Fruit fly (Drosophila melanogaster) whole organism, adult: Measurements from ENCODE around the gene HDAC11.

Experiments
- CG11617 ChIP-seq: fragments of 200-800 bp; sonication (Bioruptor generic); optimal IDR thresholded peaks from 2 replicates; lab custom pipeline; 2017; ENCODE audit warnings: mild to moderate bottlenecking, missing biosample characterization, missing genetic modification reagents, missing genetic modification characterization
- CG12768 ChIP-seq: fragments of 200-800 bp; sonication (Bioruptor generic); optimal IDR thresholded peaks from 2 replicates; lab custom pipeline; 2017; ENCODE audit warnings: missing biosample characterization, missing genetic modification characterization, mild to moderate bottlenecking, moderate library complexity, missing genetic modification reagents
- CG14711 ChIP-seq: fragments of 200-800 bp; sonication (Bioruptor generic); optimal IDR thresholded peaks from 2 replicates; lab custom pipeline; 2018; ENCODE audit warnings: missing biosample characterization, mild to moderate bottlenecking, missing genetic modification characterization, moderate library complexity
- CG1620 ChIP-seq: fragments of 200-800 bp; sonication (Bioruptor generic); optimal IDR thresholded peaks from 2 replicates; lab custom pipeline; 2016; ENCODE audit warnings: missing biosample characterization, missing genetic modification characterization
- CG33017 ChIP-seq: fragments of 200-800 bp; sonication (Bioruptor generic); optimal IDR thresholded peaks from 2 replicates; lab custom pipeline; 2018; ENCODE audit warnings: missing biosample characterization, mild to moderate bottlenecking, missing genetic modification characterization, moderate library complexity
- CG5204 ChIP-seq: fragments of 200-800 bp; sonication (Bioruptor generic); optimal IDR thresholded peaks from 2 replicates; lab custom pipeline; 2016; ENCODE audit warnings: missing biosample characterization, missing genetic modification characterization
- CG7045 ChIP-seq: fragments of 200-800 bp; sonication (Bioruptor generic); optimal IDR thresholded peaks from 2 replicates; lab custom pipeline; 2017; ENCODE audit warnings: missing biosample characterization, mild to moderate bottlenecking, missing genetic modification characterization
- CG7101 ChIP-seq: fragments of 200-800 bp; sonication (Bioruptor generic); optimal IDR thresholded peaks from 2 replicates; lab custom pipeline; 2018; ENCODE audit warnings: missing biosample characterization, mild to moderate bottlenecking, missing genetic modification characterization, moderate library complexity
- Clk ChIP-seq: fragments of 200-800 bp; sonication (Bioruptor generic); optimal IDR thresholded peaks from 2 replicates; lab custom pipeline; 2017; ENCODE audit warnings: missing biosample characterization, missing genetic modification characterization
- Crg-1 ChIP-seq: fragments of 200-800 bp; sonication (Bioruptor generic); optimal IDR thresholded peaks from 2 replicates; lab custom pipeline; 2016; ENCODE audit warnings: missing biosample characterization, missing genetic modification characterization
- Hr96 ChIP-seq: fragments of 200-800 bp; sonication (Bioruptor generic); optimal IDR thresholded peaks from 2 replicates; lab custom pipeline; 2016; ENCODE audit warnings: missing biosample characterization, missing genetic modification characterization
- Mnt ChIP-seq: fragments of 200-800 bp; sonication (Bioruptor generic); optimal IDR thresholded peaks from 2 replicates; lab custom pipeline; 2016; ENCODE audit warnings: missing biosample characterization, mild to moderate bottlenecking, missing genetic modification characterization
- bab1 ChIP-seq: fragments of 200-800 bp; sonication (Bioruptor generic); optimal IDR thresholded peaks from 3 replicates; lab custom pipeline; 2019; ENCODE audit warnings: missing biosample characterization, mild to moderate bottlenecking, missing genetic modification characterization, moderate library complexity
- cic ChIP-seq: fragments of 200-800 bp; sonication (Bioruptor generic); optimal IDR thresholded peaks from 2 replicates; lab custom pipeline; 2017; ENCODE audit warnings: missing biosample characterization, mild to moderate bottlenecking, missing genetic modification characterization, moderate library complexity
- cnc ChIP-seq, 2 experiments: fragments of >200 bp; optimal IDR thresholded peaks; 2 replicates each; lab custom pipeline; 2017
- kay ChIP-seq: fragments of 200-800 bp; sonication (Bioruptor generic); peaks from one replicate; lab custom pipeline; 2016; ENCODE audit warnings: missing biosample characterization, missing genetic modification characterization, borderline replicate concordance
- ovo ChIP-seq: fragments of 200-800 bp; sonication (Bioruptor generic); optimal IDR thresholded peaks from 2 replicates; lab custom pipeline; 2016; ENCODE audit warnings: missing biosample characterization, missing genetic modification characterization
- pad ChIP-seq: fragments of 200-800 bp; sonication (Bioruptor generic); optimal IDR thresholded peaks from 3 replicates; lab custom pipeline; 2017; ENCODE audit warnings: missing biosample characterization, missing genetic modification characterization, mild to moderate bottlenecking, moderate library complexity, missing genetic modification reagents
- tj ChIP-seq: fragments of 200-800 bp; sonication (Bioruptor generic); optimal IDR thresholded peaks from 3 replicates; lab custom pipeline; 2017; ENCODE audit warnings: missing biosample characterization, mild to moderate bottlenecking, missing genetic modification characterization, moderate library complexity
- toe ChIP-seq: fragments of 200-800 bp; sonication (Bioruptor generic); optimal IDR thresholded peaks from 2 replicates; lab custom pipeline; 2016; ENCODE audit warnings: missing biosample characterization, missing genetic modification characterization

HDAC11 gene

DNA sequence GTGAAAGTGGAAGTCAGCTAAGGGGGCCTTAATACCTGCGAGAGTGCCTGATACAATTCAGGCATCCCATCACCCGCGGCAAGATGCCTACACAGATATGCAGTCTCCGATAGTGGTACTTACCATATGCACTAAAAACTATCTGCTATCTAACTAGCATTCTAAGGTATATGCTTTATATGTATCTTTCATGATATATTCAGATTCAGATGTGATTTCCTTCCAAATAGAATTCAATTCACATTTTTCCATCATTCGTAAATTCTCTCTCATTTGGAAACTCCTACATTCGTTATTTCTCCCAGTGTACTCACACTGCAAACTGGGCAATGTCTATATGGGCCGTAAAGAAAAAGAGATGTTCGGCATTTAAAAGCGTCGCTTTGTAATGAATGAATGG is 30.4 kb upstream of the HDAC11 start:
- no peak for TF ChIP-seq cnc (optimal IDR thresholded peaks at IDR 0.05; lab: Kevin White, UChicago)
- no peak for TF ChIP-seq Mnt (GFP tag; lab: Kevin White, UChicago)
- no peak for TF ChIP-seq pad (GFP tag; lab: Kevin White, UChicago)
- no peak for TF ChIP-seq CG7101 (tag; lab: Kevin White, UChicago)
- TF ChIP-seq CG11617 = no peak
- TF ChIP-seq Clk (GFP tag; lab: Kevin White, UChicago) = no peak
- no peak for TF ChIP-seq tj
- no peak for TF ChIP-seq kay (GFP tag; lab: Kevin White, UChicago)
- no peak for TF ChIP-seq CG14711
- no peak for TF ChIP-seq bab1 (GFP tag; lab: Kevin White, UChicago)
- no peak for TF ChIP-seq CG7045 (GFP tag; lab: Kevin White, UChicago)
- no peak for TF ChIP-seq Crg-1
- TF ChIP-seq CG33017 (tag; lab: Kevin White, UChicago) = no peak
- no peak for TF ChIP-seq toe (GFP tag; lab: Kevin White, UChicago)
- TF ChIP-seq Hr96 (GFP tag; lab: Kevin White, UChicago) = no peak

DNA sequence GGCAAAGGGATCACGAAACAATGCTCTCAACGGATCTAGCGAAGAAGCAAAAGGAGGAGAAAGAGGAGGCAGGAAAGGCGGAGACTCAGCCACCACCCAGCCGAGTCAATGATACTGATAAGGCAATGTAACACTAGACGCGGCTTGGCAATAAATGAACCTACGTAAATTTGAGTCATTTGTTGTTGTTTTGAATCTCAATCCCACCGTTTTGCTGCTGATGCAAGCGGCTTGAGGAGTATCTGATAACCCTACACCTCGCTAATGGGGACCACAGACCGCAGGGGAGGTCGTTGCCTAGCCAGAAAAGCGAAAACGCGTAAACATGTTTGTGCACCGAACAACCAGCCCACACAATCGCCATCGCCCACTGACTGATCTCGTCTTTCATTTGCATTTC is 22.6 kb upstream of the HDAC11 start:
- TF ChIP-seq ovo (GFP tag; lab: Kevin White, UChicago) = no peak
- TF ChIP-seq tj = peak; percentile 90

DNA sequence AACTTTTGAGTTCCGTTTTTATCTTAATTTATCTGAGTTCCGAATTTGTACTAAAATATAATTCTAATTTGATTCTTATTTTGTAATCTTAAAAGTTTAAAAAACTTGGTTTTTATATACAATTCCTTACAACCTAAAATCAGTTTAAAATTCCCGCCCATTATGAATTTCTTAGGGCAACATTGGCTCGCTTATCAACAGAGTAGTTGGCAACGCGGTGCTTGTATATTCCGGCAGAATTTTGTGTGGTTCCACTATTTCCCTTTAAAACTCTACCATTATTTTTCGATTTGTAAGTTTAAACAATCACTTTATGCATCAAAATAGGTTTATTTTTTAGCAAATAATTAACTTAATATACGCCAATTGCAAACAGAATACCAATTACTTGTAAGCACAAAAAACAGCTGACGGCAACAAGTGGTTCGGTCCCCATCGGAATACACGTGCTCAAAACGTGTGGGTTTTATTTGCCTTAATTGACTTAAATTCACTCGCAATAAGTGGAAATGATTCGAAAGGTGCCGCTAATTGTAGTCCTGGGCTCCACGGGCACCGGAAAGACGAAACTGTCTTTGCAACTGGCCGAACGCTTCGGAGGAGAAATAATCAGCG is 20.9 kb upstream of the HDAC11 start, which contains the start of the genes CG11089 and CG31381:
Gene CG11089 (plus strand): TSS at position 203 of the 615 bp plus-strand sequence.
Gene CG31381 (plus strand): TSS at position 203 of the 615 bp plus-strand sequence.
- no peak for TF ChIP-seq CG12768 (GFP tag; lab: Kevin White, UChicago)
- no peak for TF ChIP-seq cic (GFP tag; lab: Kevin White, UChicago)
- peak; percentile 46 for TF ChIP-seq tj
- TF ChIP-seq Mnt (GFP tag; lab: Kevin White, UChicago) = peak; percentile 80
- TF ChIP-seq ovo (GFP tag; lab: Kevin White, UChicago) = no peak
- TF ChIP-seq CG14711 = no peak

DNA sequence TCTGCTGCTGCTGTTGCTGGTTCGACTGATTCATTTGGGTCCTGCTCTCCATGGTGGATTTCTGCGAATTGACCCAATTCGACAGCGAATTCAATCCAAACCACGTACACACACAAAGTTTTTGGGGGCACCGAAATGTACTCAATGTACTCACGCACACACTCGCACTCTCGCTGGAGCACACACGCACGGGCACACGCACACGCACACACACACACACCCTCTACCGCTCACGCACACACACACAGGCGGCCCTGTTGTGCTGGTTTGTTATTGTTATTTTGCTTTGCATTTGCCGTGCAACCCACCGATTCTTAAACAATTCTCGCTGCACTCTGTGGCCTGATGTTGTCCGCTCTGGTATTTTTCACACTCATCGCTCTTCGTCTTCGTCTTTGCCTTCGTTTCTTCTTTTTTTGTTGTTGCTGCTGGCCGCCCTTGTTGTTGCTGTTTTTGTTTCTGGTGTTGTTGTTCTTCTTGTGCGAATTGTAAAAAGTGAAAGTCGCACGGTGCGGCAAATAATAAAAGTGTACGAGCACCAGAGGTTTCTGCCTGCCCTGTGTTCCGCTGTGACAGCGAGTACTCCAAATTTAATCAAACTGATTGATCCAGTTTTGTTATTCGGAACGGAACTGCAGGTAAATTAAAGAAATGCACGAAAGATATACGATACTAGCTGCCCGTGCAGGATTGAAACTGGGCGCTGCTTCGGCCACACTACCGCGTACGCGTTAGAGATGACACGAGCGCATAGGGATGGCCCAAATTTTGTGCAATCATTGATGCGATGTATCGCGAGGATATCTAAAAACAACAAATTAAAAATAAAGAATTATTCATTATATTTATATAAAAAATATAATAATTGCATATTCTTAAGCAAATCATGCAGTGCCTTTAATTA is 20.1 kb upstream of the HDAC11 start, which contains the start of gene CG3744:
Gene CG3744 (minus strand): TSS at position 716 of the 904 bp plus-strand sequence.
- no peak for TF ChIP-seq Mnt (GFP tag; lab: Kevin White, UChicago)
- TF ChIP-seq CG14711 = peak; percentile 70
- peak; percentile 79 for TF ChIP-seq Crg-1
- TF ChIP-seq Hr96 (GFP tag; lab: Kevin White, UChicago) = peak; percentile 50
- peak; percentile 87 for TF ChIP-seq CG7045 (GFP tag; lab: Kevin White, UChicago)
- TF ChIP-seq CG11617 = peak; percentile 81
- TF ChIP-seq tj = peak; percentile 34
- peak; percentile 82 for TF ChIP-seq Clk (GFP tag; lab: Kevin White, UChicago)
- peak; percentile 85 for TF ChIP-seq CG12768 (GFP tag; lab: Kevin White, UChicago)
- peak; percentile 72 for TF ChIP-seq CG5204 (GFP tag; lab: Kevin White, UChicago)
- no peak for TF ChIP-seq cnc (optimal IDR thresholded peaks at IDR 0.05; lab: Kevin White, UChicago)
- TF ChIP-seq ovo (GFP tag; lab: Kevin White, UChicago) = peak; percentile 84
- peak; percentile 50 for TF ChIP-seq cic (GFP tag; lab: Kevin White, UChicago)
- peak; percentile 80 for TF ChIP-seq CG1620 (GFP tag; lab: Kevin White, UChicago)
- peak; percentile 67 for TF ChIP-seq pad (GFP tag; lab: Kevin White, UChicago)
- no peak for TF ChIP-seq kay (GFP tag; lab: Kevin White, UChicago)
- peak; percentile 84 for TF ChIP-seq toe (GFP tag; lab: Kevin White, UChicago)
- peak; percentile 83 for TF ChIP-seq CG7101 (tag; lab: Kevin White, UChicago)
- TF ChIP-seq bab1 (GFP tag; lab: Kevin White, UChicago) = peak; percentile 80
- peak; percentile 82 for TF ChIP-seq CG33017 (tag; lab: Kevin White, UChicago)

DNA sequence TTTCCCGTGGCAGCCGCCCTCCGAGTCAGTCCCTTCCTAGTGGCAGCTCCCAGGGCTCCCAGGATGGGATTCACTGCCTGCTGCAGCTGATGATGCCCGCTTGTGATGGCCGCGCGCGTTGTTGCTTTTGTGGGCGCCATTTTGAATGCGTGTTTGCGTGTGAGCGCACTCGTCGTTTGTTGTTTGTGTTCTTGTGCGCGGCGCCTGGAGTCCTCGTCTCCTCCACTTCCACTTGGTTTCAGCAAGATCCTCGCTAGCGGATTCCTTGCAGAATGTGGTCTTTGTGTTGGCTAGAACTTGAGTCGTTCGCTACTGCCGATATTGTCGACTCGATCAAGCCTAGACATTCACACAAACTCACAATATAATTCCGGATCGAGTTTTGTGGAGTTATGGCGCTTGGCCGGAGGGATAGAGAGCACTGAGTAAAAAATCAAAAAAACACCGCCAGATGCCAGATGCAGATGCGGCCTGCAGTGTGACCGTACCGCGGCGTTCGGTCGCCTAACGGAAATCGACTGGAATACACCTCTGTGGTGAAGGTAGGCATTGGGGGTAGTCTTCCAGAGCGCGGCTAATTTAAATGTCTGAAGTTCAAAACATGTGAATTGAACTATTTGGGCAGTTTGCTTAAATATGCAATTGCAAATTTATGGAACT is 14.5 kb upstream of the HDAC11 start, which contains the start of gene CycB3:
Gene CycB3 (minus strand): TSS at position 428 of the 660 bp plus-strand sequence.
- TF ChIP-seq CG7045 (GFP tag; lab: Kevin White, UChicago) (no peak), Crg-1 (no peak), cic (GFP tag; lab: Kevin White, UChicago) (no peak), CG12768 (GFP tag; lab: Kevin White, UChicago) (no peak), pad (GFP tag; lab: Kevin White, UChicago) (peak; percentile 32), CG1620 (GFP tag; lab: Kevin White, UChicago) (no peak), ovo (GFP tag; lab: Kevin White, UChicago) (peak; percentile 57), Mnt (GFP tag; lab: Kevin White, UChicago) (no peak), kay (GFP tag; lab: Kevin White, UChicago) (no peak), tj (no peak), CG7101 (tag; lab: Kevin White, UChicago) (peak; percentile 13), bab1 (GFP tag; lab: Kevin White, UChicago) (peak; percentile 57), CG33017 (tag; lab: Kevin White, UChicago) (no peak)
